Worm (Caenorhabditis elegans) whole organism, L1 larva: ENCODE measurements around the gene spp-24.

Experiments used
- C04F5.9 ChIP-seq: sonication (generic microtip); optimal IDR thresholded peaks from 2 replicates; lab custom pipeline; 2016; ENCODE audit warnings: missing genetic modification characterization, missing compliant biosample characterization
- C16A3.4 ChIP-seq: fragments of 150-350 bp; optimal IDR thresholded peaks from 2 replicates; lab custom pipeline; 2014; ENCODE audit warnings: missing biosample characterization, missing genetic modification characterization
- Y116A8C.19 ChIP-seq: sonication (generic microtip); optimal IDR thresholded peaks from 2 replicates; lab custom pipeline; 2016; ENCODE audit warnings: missing compliant biosample characterization, missing genetic modification characterization, borderline replicate concordance
- alr-1 ChIP-seq: fragments of 200-800 bp; sonication (Bioruptor generic); optimal IDR thresholded peaks from 2 replicates; lab custom pipeline; 2018; ENCODE audit warnings: borderline replicate concordance, mild to moderate bottlenecking, missing genetic modification characterization, missing compliant biosample characterization
- aly-2 ChIP-seq: fragments of 150-350 bp; optimal IDR thresholded peaks from 2 replicates; lab custom pipeline; 2014; ENCODE audit warnings: missing biosample characterization, missing genetic modification characterization
- blmp-1 ChIP-seq: fragments of 150-350 bp; optimal IDR thresholded peaks from 2 replicates; lab custom pipeline; 2014; ENCODE audit warnings: missing biosample characterization, missing genetic modification characterization
- ceh-63 ChIP-seq: fragments of 200-800 bp; sonication (Bioruptor generic); optimal IDR thresholded peaks from 2 replicates; lab custom pipeline; 2018; ENCODE audit warnings: mild to moderate bottlenecking, missing genetic modification characterization, missing compliant biosample characterization
- ceh-8 ChIP-seq: fragments of 200-800 bp; sonication (Bioruptor generic); optimal IDR thresholded peaks from 2 replicates; lab custom pipeline; 2018; ENCODE audit warnings: mild to moderate bottlenecking, missing genetic modification characterization, moderate library complexity, missing compliant biosample characterization
- ceh-90 ChIP-seq: sonication (generic microtip); optimal IDR thresholded peaks from 2 replicates; lab custom pipeline; 2016; ENCODE audit warnings: missing genetic modification characterization, missing compliant biosample characterization
- efl-1 ChIP-seq, 4 experiments: fragments of 150-350 bp; optimal IDR thresholded peaks in 3 of 4; peaks in 1 of 4; 1 replicate in 1 of 4; 2 replicates in 3 of 4; lab custom pipeline; 2014; ENCODE audit warnings: missing biosample characterization in 2 of 4, missing genetic modification characterization in 2 of 4, missing genetic modification reagents in 2 of 4
- fos-1 ChIP-seq: fragments of 150-350 bp; optimal IDR thresholded peaks from 2 replicates; lab custom pipeline; 2014; ENCODE audit warnings: missing biosample characterization, missing genetic modification characterization
- isw-1 ChIP-seq: fragments of 200-800 bp; sonication (Bioruptor generic); IDR thresholded peaks from 2 replicates; pipeline ENCODE4 v1.3.6; 2022; ENCODE audit warnings: missing genetic modification characterization, missing compliant biosample characterization
- lin-13 ChIP-seq: fragments of 150-350 bp; optimal IDR thresholded peaks from 2 replicates; lab custom pipeline; 2014; ENCODE audit warnings: missing biosample characterization, missing genetic modification reagents, missing genetic modification characterization
- lin-35 ChIP-seq, 2 experiments: fragments of 150-350 bp; optimal IDR thresholded peaks; 2 replicates each; lab custom pipeline; 2014; ENCODE audit warnings: missing biosample characterization in 2 of 2, missing genetic modification characterization in 2 of 2, missing genetic modification reagents in 2 of 2
- lsy-2 ChIP-seq, 2 experiments: fragments of 150-350 bp; optimal IDR thresholded peaks; 2 replicates each; lab custom pipeline; 2014; ENCODE audit warnings: missing biosample characterization in 2 of 2, missing genetic modification characterization in 2 of 2
- mab-9 ChIP-seq: fragments of 200-800 bp; sonication (Bioruptor generic); IDR thresholded peaks from 2 replicates; pipeline ENCODE4 v1.3.6; 2022; ENCODE audit warnings: missing genetic modification reagents, missing genetic modification characterization, missing compliant biosample characterization
- nhr-11 ChIP-seq: fragments of 150-350 bp; optimal IDR thresholded peaks from 2 replicates; lab custom pipeline; 2014; ENCODE audit warnings: missing biosample characterization, missing genetic modification characterization
- nhr-12 ChIP-seq: sonication (generic microtip); optimal IDR thresholded peaks from 2 replicates; lab custom pipeline; 2017; ENCODE audit warnings: missing biosample characterization, missing genetic modification characterization
- nhr-19 ChIP-seq: fragments of 200-800 bp; sonication (Bioruptor generic); conservative IDR thresholded peaks from 2 replicates; pipeline ENCODE4 v1.3.6; 2022; ENCODE audit warnings: missing genetic modification characterization, missing compliant biosample characterization
- nhr-28 ChIP-seq: fragments of 150-350 bp; optimal IDR thresholded peaks from 2 replicates; lab custom pipeline; 2014; ENCODE audit warnings: missing biosample characterization, missing genetic modification characterization
- nhr-47 ChIP-seq: sonication (generic microtip); optimal IDR thresholded peaks from 2 replicates; lab custom pipeline; 2016; ENCODE audit warnings: mild to moderate bottlenecking, missing genetic modification characterization, moderate library complexity, missing compliant biosample characterization
- nhr-84 ChIP-seq: sonication (generic microtip); optimal IDR thresholded peaks from 2 replicates; lab custom pipeline; 2017; ENCODE audit warnings: missing biosample characterization, missing genetic modification characterization
- nhr-85 ChIP-seq: sonication (generic microtip); peaks from one replicate; lab custom pipeline; 2016; ENCODE audit warnings: missing genetic modification characterization, inconsistent platforms, missing compliant biosample characterization
- pag-3 ChIP-seq: sonication (generic microtip); optimal IDR thresholded peaks from 2 replicates; lab custom pipeline; 2017; ENCODE audit warnings: missing genetic modification characterization, mild to moderate bottlenecking, missing compliant biosample characterization, antibody characterized with exemption, borderline replicate concordance; ENCODE audit not compliant: insufficient read depth
- rnt-1 ChIP-seq: sonication (generic microtip); optimal IDR thresholded peaks from 2 replicates; lab custom pipeline; 2016; ENCODE audit warnings: mild to moderate bottlenecking, missing genetic modification characterization, moderate library complexity, missing compliant biosample characterization
- sox-4 ChIP-seq: sonication (generic microtip); optimal IDR thresholded peaks from 2 replicates; lab custom pipeline; 2016; ENCODE audit warnings: missing genetic modification characterization, missing compliant biosample characterization
- sptf-1 ChIP-seq: fragments of 150-350 bp; optimal IDR thresholded peaks from 2 replicates; lab custom pipeline; 2014; ENCODE audit warnings: missing biosample characterization, missing genetic modification characterization
- tbx-2 ChIP-seq: sonication (generic microtip); optimal IDR thresholded peaks from 2 replicates; lab custom pipeline; 2016; ENCODE audit warnings: missing genetic modification characterization, missing compliant biosample characterization
- unc-130 ChIP-seq: fragments of 150-350 bp; optimal IDR thresholded peaks from 2 replicates; lab custom pipeline; 2017; ENCODE audit warnings: missing biosample characterization, missing genetic modification characterization, inconsistent platforms
- vab-15 ChIP-seq: sonication (generic microtip); optimal IDR thresholded peaks from 2 replicates; lab custom pipeline; 2017; ENCODE audit warnings: missing genotype, mild to moderate bottlenecking, missing genetic modification characterization, missing compliant biosample characterization
- zip-4 ChIP-seq: fragments of 200-800 bp; sonication (Bioruptor generic); optimal IDR thresholded peaks from 2 replicates; lab custom pipeline; 2018; ENCODE audit warnings: mild to moderate bottlenecking, missing genetic modification characterization, moderate library complexity, missing compliant biosample characterization
- ztf-11 ChIP-seq, 2 experiments: sonication (generic microtip); optimal IDR thresholded peaks; 2 replicates each; lab custom pipeline; 2016 to 2017; ENCODE audit warnings: missing genetic modification characterization in 2 of 2, missing biosample characterization in 1 of 2, missing compliant biosample characterization in 1 of 2
- ztf-4 ChIP-seq: fragments of 150-350 bp; optimal IDR thresholded peaks from 2 replicates; lab custom pipeline; 2014; ENCODE audit warnings: missing biosample characterization, missing genetic modification characterization

The spp-24 gene

ce11 chrII:39437-39836 is at the start of gene spp-24:
spp-24 (minus strand) TSS chrII:39537.
- TF ChIP-seq nhr-85 (peak; percentile 61), nhr-84 (tag; lab: Kevin White, UChicago) (no peak)

- no peak for TF ChIP-seq C04F5.9 (tag; lab: Kevin White, UChicago)
- TF ChIP-seq, all 84 proteins: peak for 0
These were observed 48.6 kb upstream of the spp-24 start for ce11 chrII:87937-88336.

- TF ChIP-seq efl-1 (optimal IDR thresholded peaks at IDR 0.05; lab: Kevin White, UChicago), result no peak
- peak in 1 of 2 experiments; percentile 59 for TF ChIP-seq efl-1 (GFP tag; optimal IDR thresholded peaks at IDR 0.05 in 1 of 2; lab: Kevin White, UChicago)
- no peak for TF ChIP-seq vab-15 (tag; lab: Kevin White, UChicago)
- TF ChIP-seq lin-35 (GFP tag; optimal IDR thresholded peaks at IDR 0.05; lab: Kevin White, UChicago), result no peak
These were observed 47.5 kb upstream of the spp-24 start for ce11 chrII:86794-87193.

ce11 chrII:84134-84533 is 44.8 kb upstream of the spp-24 start, which contains the start of gene C50D2.6:
C50D2.6 (plus strand) TSS chrII:84434.
- no peak for TF ChIP-seq blmp-1 (tag; lab: Kevin White, UChicago)
- TF ChIP-seq rnt-1 (tag; lab: Kevin White, UChicago), result no peak
- no peak for TF ChIP-seq zip-4 (GFP tag; lab: Kevin White, UChicago)
- no peak for TF ChIP-seq pag-3 (tag; lab: Kevin White, UChicago)
- TF ChIP-seq ztf-11 (tag; optimal IDR thresholded peaks at IDR 0.05; lab: Kevin White, UChicago), result no peak
- TF ChIP-seq isw-1 (GFP tag; lab: Robert Waterston, UW), result no peak
- no peak for TF ChIP-seq ceh-90
- no peak for TF ChIP-seq nhr-47 (tag; lab: Kevin White, UChicago)
- TF ChIP-seq nhr-19, result no peak
- TF ChIP-seq ceh-63 (GFP tag; lab: Kevin White, UChicago), result no peak
- TF ChIP-seq sptf-1 (tag; lab: Kevin White, UChicago), result no peak
- no peak for TF ChIP-seq nhr-12 (tag; lab: Kevin White, UChicago)
- TF ChIP-seq nhr-28, result no peak
- no peak for TF ChIP-seq C04F5.9 (tag; lab: Kevin White, UChicago)
- TF ChIP-seq nhr-11 (tag; lab: Kevin White, UChicago), result no peak
- no peak for TF ChIP-seq unc-130
- TF ChIP-seq ceh-8 (GFP tag; lab: Kevin White, UChicago), result no peak

- TF ChIP-seq fos-1 (tag; lab: Kevin White, UChicago) (no peak), Y116A8C.19 (no peak)
These were observed 39.8 kb upstream of the spp-24 start, which contains the start of gene C23H3.9 for ce11 chrII:79166-79565. C23H3.9 (minus strand) TSS chrII:79266.

- TF ChIP-seq tbx-2 (tag; lab: Kevin White, UChicago) (no peak), lin-35 (GFP tag; optimal IDR thresholded peaks at IDR 0.05; lab: Kevin White, UChicago) (peak in 1 of 2 experiments; percentile 7), ztf-4 (no peak), alr-1 (tag; lab: Kevin White, UChicago) (no peak), lsy-2 (tag; optimal IDR thresholded peaks at IDR 0.05; lab: Kevin White, UChicago) (no peak), zip-4 (GFP tag; lab: Kevin White, UChicago) (no peak), ceh-90 (no peak)
These were observed 37.3 kb upstream of the spp-24 start for ce11 chrII:76662-77061.

- TF ChIP-seq nhr-28, result no peak
- TF ChIP-seq aly-2 (tag; lab: Kevin White, UChicago), result no peak
- no peak for TF ChIP-seq mab-9 (GFP tag; lab: Robert Waterston, UW)
- no peak for TF ChIP-seq sox-4 (tag; lab: Kevin White, UChicago)
- no peak for TF ChIP-seq lsy-2 (tag; optimal IDR thresholded peaks at IDR 0.05; lab: Kevin White, UChicago)
- TF ChIP-seq C16A3.4 (tag; lab: Kevin White, UChicago), result no peak
- TF ChIP-seq lin-13 (GFP tag; lab: Kevin White, UChicago), result no peak
These were observed 36.5 kb upstream of the spp-24 start for ce11 chrII:75831-76230.
